Worm (Caenorhabditis elegans): ENCODE results near the gene srx-36.

- TF ChIP-seq pqm-1 (tag; optimal IDR thresholded peaks at IDR 0.05) (no peak), nhr-11 (tag; optimal IDR thresholded peaks at IDR 0.05) (no peak), elt-2 (tag; optimal IDR thresholded peaks at IDR 0.05) (no peak), C08G9.2 (tag; optimal IDR thresholded peaks at IDR 0.05) (no peak), tbx-2 (tag; optimal IDR thresholded peaks at IDR 0.05) (no peak), unc-86 (tag; optimal IDR thresholded peaks at IDR 0.05) (no peak), unc-55 (GFP tag; optimal IDR thresholded peaks at IDR 0.05) (peak; percentile 72), fkh-10 (GFP tag; optimal IDR thresholded peaks at IDR 0.05) (no peak)
These were observed 45.3 kb downstream of the srx-36 start, which contains the start of gene VC5.2 for ce11 chrV:7085518-7086104.

All from whole organism, late embryonic.